Worm (Caenorhabditis elegans) whole organism, L4/young adult: ENCODE results near the gene Y57G11C.20.

Source experiments
- W03F9.2 ChIP-seq: fragments of 150-350 bp; optimal IDR thresholded peaks from 2 replicates; lab custom pipeline; 2014; ENCODE audit warnings: missing biosample characterization, missing genetic modification characterization
- dao-5 ChIP-seq: sonication (generic microtip); optimal IDR thresholded peaks from 2 replicates; lab custom pipeline; 2016; ENCODE audit warnings: missing genotype, missing genetic modification characterization, moderate library complexity, missing compliant biosample characterization

DNA sequence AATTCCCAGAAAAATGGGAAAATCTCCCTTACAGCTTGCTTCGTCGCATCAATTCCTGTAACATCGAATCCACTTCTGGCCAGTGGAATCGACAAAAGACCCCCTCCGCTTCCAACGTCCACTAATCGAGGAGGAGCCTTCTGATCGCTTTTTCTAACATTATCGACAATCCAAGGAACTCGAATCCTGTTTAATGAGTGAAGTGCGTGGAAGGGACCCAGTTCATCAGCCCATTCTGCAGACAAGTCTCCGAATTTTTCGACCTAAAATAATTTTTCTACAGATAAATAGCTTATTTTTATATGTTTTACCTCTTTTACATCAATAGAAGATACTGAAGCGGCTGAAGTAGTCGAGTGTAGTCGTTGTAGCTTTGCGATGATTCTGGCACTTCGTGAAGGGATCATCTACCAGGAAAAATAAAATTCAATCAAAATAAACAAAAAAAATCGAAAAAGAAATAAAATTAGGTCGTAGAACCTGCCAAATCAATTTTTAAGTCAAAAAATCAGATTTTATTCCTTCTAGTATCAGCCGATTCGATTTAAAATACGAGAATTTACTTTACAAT is 47.2 kb upstream of the Y57G11C.20 start, which contains the start of gene coq-3:
- TF ChIP-seq W03F9.2 (no peak), dao-5 (tag; lab: Kevin White, UChicago) (no peak)
